Fruit fly (Drosophila melanogaster) whole organism, adult: ENCODE measurements around the gene CG16984.

Experiments
- CG14711 ChIP-seq: fragments of 200-800 bp; sonication (Bioruptor generic); optimal IDR thresholded peaks from 2 replicates; lab custom pipeline; 2018; ENCODE audit warnings: missing biosample characterization, mild to moderate bottlenecking, missing genetic modification characterization, moderate library complexity
- CG1620 ChIP-seq: fragments of 200-800 bp; sonication (Bioruptor generic); optimal IDR thresholded peaks from 2 replicates; lab custom pipeline; 2016; ENCODE audit warnings: missing biosample characterization, missing genetic modification characterization
- Hr96 ChIP-seq: fragments of 200-800 bp; sonication (Bioruptor generic); optimal IDR thresholded peaks from 2 replicates; lab custom pipeline; 2016; ENCODE audit warnings: missing biosample characterization, missing genetic modification characterization
- bab1 ChIP-seq: fragments of 200-800 bp; sonication (Bioruptor generic); optimal IDR thresholded peaks from 3 replicates; lab custom pipeline; 2019; ENCODE audit warnings: missing biosample characterization, mild to moderate bottlenecking, missing genetic modification characterization, moderate library complexity
- cnc ChIP-seq, 2 experiments: fragments of >200 bp; optimal IDR thresholded peaks; 2 replicates each; lab custom pipeline; 2017
- ovo ChIP-seq: fragments of 200-800 bp; sonication (Bioruptor generic); optimal IDR thresholded peaks from 2 replicates; lab custom pipeline; 2016; ENCODE audit warnings: missing biosample characterization, missing genetic modification characterization

dm6 chr3L:2589911-2590763 lies 5.4 kb upstream of the CG16984 start:
- peak; percentile 25 for TF ChIP-seq CG1620 (GFP tag; lab: Kevin White, UChicago)
- no peak for TF ChIP-seq Hr96 (GFP tag; lab: Kevin White, UChicago)
- peak; percentile 59 for TF ChIP-seq CG14711 (tag; lab: Kevin White, UChicago)
- peak; percentile 85 for TF ChIP-seq bab1 (GFP tag; lab: Kevin White, UChicago)
- TF ChIP-seq ovo (GFP tag; lab: Kevin White, UChicago): no peak
- TF ChIP-seq cnc (optimal IDR thresholded peaks at IDR 0.05; lab: Kevin White, UChicago): no peak
